Worm (Caenorhabditis elegans): ENCODE measurements around the gene oef-1.

Gene oef-1

ce11 chrIV:7551254-7551653 is 3.0 kb downstream of the oef-1 start (continued):
- TF ChIP-seq dpff-1 (tag; optimal IDR thresholded peaks at IDR 0.05) (no peak), hmg-20 (GFP tag; IDR thresholded peaks at IDR 0.05) (no peak), fkh-3 (tag; optimal IDR thresholded peaks at IDR 0.05) (no peak)

DNA sequence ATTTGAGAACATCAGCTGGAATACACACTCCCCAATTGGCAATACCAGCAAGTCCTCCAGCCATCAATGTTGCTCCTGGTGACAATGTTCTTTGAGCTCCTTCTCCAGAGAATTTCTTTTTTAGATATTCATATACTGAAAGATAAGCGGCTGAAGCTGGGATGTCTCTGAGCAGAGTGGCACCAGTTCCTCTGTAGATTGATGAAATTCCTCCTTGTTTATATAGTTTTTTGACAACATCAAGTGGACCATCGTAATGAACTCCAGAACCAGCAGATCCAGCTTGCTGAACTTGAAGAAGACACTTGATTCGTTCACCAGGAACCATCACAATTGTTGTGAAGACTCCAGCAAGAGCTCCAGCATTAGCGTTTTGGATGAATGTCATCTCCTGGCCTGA is 3.9 kb downstream of the oef-1 start:
- TF ChIP-seq dpl-1 (GFP tag; optimal IDR thresholded peaks at IDR 0.05) = no peak
- TF ChIP-seq pbrm-1 (GFP tag; IDR thresholded peaks at IDR 0.05) = no peak
- TF ChIP-seq F10E7.11 (tag; optimal IDR thresholded peaks at IDR 0.05) = no peak
- TF ChIP-seq C06A6.2 (GFP tag; conservative IDR thresholded peaks at IDR 0.05) = no peak

DNA sequence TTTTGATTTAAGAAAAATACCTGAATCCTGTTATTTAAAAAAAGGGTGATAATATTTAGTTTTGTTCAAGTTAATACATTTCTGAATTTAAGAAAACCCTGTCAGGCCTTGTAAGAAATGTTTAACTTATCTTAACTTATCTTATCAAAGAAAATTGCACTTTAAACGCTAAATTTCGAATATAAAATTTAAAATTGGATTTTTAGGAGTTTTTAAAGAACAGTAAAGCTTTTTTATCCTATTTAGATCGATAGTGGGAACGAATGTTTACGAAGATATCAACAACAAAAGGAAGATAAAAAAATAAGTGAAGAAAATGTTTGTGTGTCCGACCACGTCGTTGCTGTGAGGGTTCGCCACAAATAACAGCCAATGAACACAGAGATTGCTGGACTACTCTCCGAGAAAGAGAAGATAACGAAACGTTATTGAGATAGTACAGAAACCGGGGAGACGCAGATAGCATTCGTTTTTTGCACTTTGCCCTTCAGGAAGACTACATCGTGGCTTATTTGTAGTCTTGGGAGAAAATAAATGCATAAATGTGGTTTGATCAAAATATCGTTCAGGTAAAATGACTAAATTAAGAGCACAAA is 4.8 kb downstream of the oef-1 start, which contains the start of gene dif-1:
dif-1 (minus strand) TSS at position 51 of the 596 bp plus-strand sequence.
- TF ChIP-seq F22D6.2 (tag; optimal IDR thresholded peaks at IDR 0.05) (no peak), D2030.7 (GFP tag; IDR thresholded peaks at IDR 0.05) (no peak), F57A8.1 (GFP tag; optimal IDR thresholded peaks at IDR 0.05) (no peak), hmg-1.2 (GFP tag; IDR thresholded peaks at IDR 0.05) (peak; percentile 91), tbx-9 (tag; optimal IDR thresholded peaks at IDR 0.05; ENCODE audit: borderline replicate concordance) (no peak), F37B4.10 (GFP tag; IDR thresholded peaks at IDR 0.05) (no peak), pbrm-1 (GFP tag; IDR thresholded peaks at IDR 0.05) (0 out of 2 replicates have a peak, but pooled peaks have one; percentile 13), ekl-4 (GFP tag; IDR thresholded peaks at IDR 0.05) (0 out of 2 replicates have a peak, but pooled peaks have one; percentile 27), snpc-1.3 (tag; optimal IDR thresholded peaks at IDR 0.05; ENCODE audit: insufficient read depth) (no peak), bed-2 (GFP tag; IDR thresholded peaks at IDR 0.05) (no peak), egl-18 (GFP tag; IDR thresholded peaks at IDR 0.05) (no peak), cebp-1 (GFP tag; IDR thresholded peaks at IDR 0.05) (no peak), cebp-1 (tag; optimal IDR thresholded peaks at IDR 0.05) (peak; percentile 53), somi-1 (GFP tag; optimal IDR thresholded peaks at IDR 0.05) (peak; percentile 14), snpc-4 (GFP tag; optimal IDR thresholded peaks at IDR 0.05) (no peak), snpc-4 (tag; optimal IDR thresholded peaks at IDR 0.05) (peak in 1 of 4 experiments; percentile 43), pha-4 (tag; optimal IDR thresholded peaks at IDR 0.05) (no peak), nhr-80 (tag; optimal IDR thresholded peaks at IDR 0.05) (peak; percentile 64), ceh-79 (tag; optimal IDR thresholded peaks at IDR 0.05) (no peak), bed-1 (GFP tag; IDR thresholded peaks at IDR 0.05) (no peak), F23B12.7 (tag; optimal IDR thresholded peaks at IDR 0.05; ENCODE audit: insufficient read depth) (no peak), aptf-2 (GFP tag; conservative IDR thresholded peaks at IDR 0.05) (0 out of 2 replicates have a peak, but pooled peaks have one; percentile 63), tbp1 (GFP tag; optimal IDR thresholded peaks at IDR 0.05) (peak; percentile 19), aptf-3 (GFP tag; IDR thresholded peaks at IDR 0.05) (no peak), Y53G8AR.9 (GFP tag; conservative IDR thresholded peaks at IDR 0.05) (0 out of 2 replicates have a peak, but pooled peaks have one; percentile 51), lin-40 (tag; optimal IDR thresholded peaks at IDR 0.05) (peak; percentile 34), him-1 (tag; optimal IDR thresholded peaks at IDR 0.05) (no peak), attf-5 (GFP tag; optimal IDR thresholded peaks at IDR 0.05) (peak; percentile 23), madf-6 (GFP tag; IDR thresholded peaks at IDR 0.05) (0 out of 2 replicates have a peak, but pooled peaks have one; percentile 7), ets-4 (GFP tag; optimal IDR thresholded peaks at IDR 0.05) (no peak), C17E4.6 (GFP tag; IDR thresholded peaks at IDR 0.05) (no peak), unc-130 (GFP tag; optimal IDR thresholded peaks at IDR 0.05) (no peak), rec-8 (tag; optimal IDR thresholded peaks at IDR 0.05) (no peak), nhr-27 (tag; optimal IDR thresholded peaks at IDR 0.05) (no peak), zfh-2 (GFP tag; conservative IDR thresholded peaks at IDR 0.05) (no peak), let-607 (tag; optimal IDR thresholded peaks at IDR 0.05) (peak in 1 of 2 experiments; percentile 47), sea-2 (GFP tag; IDR thresholded peaks at IDR 0.05) (no peak)

All from whole organism, young adult.